Worm (Caenorhabditis elegans): ENCODE data around the gene hrg-9.

Gene hrg-9

DNA sequence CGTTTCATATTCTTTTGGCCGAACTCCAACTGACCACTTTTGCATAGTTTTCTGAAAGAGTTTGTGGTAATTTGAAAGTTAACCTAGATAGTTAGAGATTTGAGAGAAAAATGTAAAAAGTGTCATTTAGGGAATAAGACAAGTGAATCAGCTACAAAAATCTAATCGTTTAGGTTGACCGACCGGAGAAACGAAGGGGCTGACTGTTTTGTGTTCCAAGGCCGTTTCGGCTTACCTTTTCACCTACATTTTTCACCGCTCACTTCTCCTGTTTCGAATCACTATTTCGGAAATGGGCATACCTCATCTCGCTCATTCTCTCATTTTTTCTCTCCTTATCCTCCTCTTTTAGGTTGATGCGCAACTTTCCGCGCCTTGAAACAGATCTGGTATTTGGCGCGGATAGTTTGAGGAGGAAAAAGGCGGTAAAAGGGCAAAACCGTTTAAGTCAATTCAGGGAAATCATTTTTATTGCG lies 2.0 kb downstream of the hrg-9 start, which contains the start of gene mpst-7:
Gene mpst-7, minus strand, starts transcription at position 51 of the 476 bp plus-strand sequence.
- TF ChIP-seq M03D4.4 (tag; optimal IDR thresholded peaks at IDR 0.05) (no peak), ceh-39 (tag; optimal IDR thresholded peaks at IDR 0.05) (no peak), cnd-1 (tag; optimal IDR thresholded peaks at IDR 0.05) (no peak), lsy-2 (tag; optimal IDR thresholded peaks at IDR 0.05) (no peak), lin-13 (tag; optimal IDR thresholded peaks at IDR 0.05) (no peak), blmp-1 (tag; optimal IDR thresholded peaks at IDR 0.05) (no peak), hlh-1 (tag; optimal IDR thresholded peaks at IDR 0.05) (no peak), mep-1 (tag; optimal IDR thresholded peaks at IDR 0.05) (no peak), lin-32 (GFP tag; optimal IDR thresholded peaks at IDR 0.05) (no peak), unc-39 (tag; optimal IDR thresholded peaks at IDR 0.05) (no peak), ztf-11 (tag; optimal IDR thresholded peaks at IDR 0.05) (no peak), elt-1 (tag; optimal IDR thresholded peaks at IDR 0.05; ENCODE audit: borderline replicate concordance, insufficient read depth) (no peak), snpc-4 (tag; optimal IDR thresholded peaks at IDR 0.05) (no peak), mab-5 (tag; optimal IDR thresholded peaks at IDR 0.05) (no peak)

DNA sequence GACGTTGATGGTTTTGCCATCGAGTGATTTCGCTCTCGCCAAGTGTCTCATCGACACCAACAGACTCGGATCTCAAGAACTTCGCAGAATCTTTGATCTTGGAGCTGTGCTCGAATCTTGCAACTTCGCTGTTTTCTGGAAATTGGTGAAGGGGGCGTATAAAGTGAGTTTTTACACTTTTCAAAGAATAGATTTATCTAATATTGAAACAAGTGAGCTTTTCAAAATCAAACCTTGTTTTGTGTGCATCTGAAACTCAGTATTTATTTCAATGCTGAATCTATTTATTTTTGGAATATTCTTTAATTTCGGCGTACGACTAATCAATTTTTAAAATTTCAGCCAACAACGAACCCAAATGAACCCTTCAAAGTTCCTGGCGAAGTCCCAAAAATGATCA lies 8.9 kb downstream of the hrg-9 start:
- TF ChIP-seq ceh-83 (GFP tag; optimal IDR thresholded peaks at IDR 0.05) (no peak), sem-2 (GFP tag; optimal IDR thresholded peaks at IDR 0.05) (no peak), mab-5 (tag; optimal IDR thresholded peaks at IDR 0.05) (no peak), ceh-39 (tag; optimal IDR thresholded peaks at IDR 0.05) (no peak), ces-1 (GFP tag; optimal IDR thresholded peaks at IDR 0.05) (no peak), mls-2 (tag; optimal IDR thresholded peaks at IDR 0.05) (no peak), tbx-8 (GFP tag; optimal IDR thresholded peaks at IDR 0.05) (no peak), elt-3 (tag; optimal IDR thresholded peaks at IDR 0.05) (no peak), lsy-2 (tag; optimal IDR thresholded peaks at IDR 0.05) (no peak), flh-1 (GFP tag; optimal IDR thresholded peaks at IDR 0.05) (no peak), ztf-11 (tag; optimal IDR thresholded peaks at IDR 0.05) (no peak), bed-3 (GFP tag; optimal IDR thresholded peaks at IDR 0.05) (no peak), zip-8 (tag; optimal IDR thresholded peaks at IDR 0.05) (no peak), drap-1 (GFP tag; optimal IDR thresholded peaks at IDR 0.05) (no peak), snpc-4 (tag; optimal IDR thresholded peaks at IDR 0.05) (no peak), unc-120 (tag; optimal IDR thresholded peaks at IDR 0.05; ENCODE audit: poor library complexity, severe bottlenecking) (no peak), nhr-28 (tag; optimal IDR thresholded peaks at IDR 0.05) (no peak), elt-1 (tag; optimal IDR thresholded peaks at IDR 0.05; ENCODE audit: borderline replicate concordance, insufficient read depth) (no peak)

DNA sequence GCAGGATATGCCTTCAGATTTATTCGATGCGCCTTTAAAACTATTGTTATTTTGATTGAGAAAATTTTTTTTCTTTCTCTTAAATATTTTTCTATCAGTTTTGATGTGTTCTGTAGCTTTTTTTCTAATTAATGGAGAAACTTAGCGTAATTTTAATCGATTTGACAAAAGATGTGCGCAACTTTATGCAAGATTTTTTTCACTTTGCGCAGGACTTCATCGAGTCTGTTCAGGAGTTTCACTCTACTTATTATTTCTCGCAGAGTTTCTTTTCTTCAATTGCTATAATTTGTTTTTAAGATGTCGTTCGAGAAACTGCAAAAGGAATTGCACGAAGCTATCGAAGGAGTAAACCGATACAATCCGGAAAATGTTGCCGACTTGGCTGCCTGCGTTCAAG lies 9.4 kb downstream of the hrg-9 start, which contains the start of gene eif-3.K:
Gene eif-3.K, plus strand, starts transcription at position 301 of the 400 bp plus-strand sequence.
- no peak for TF ChIP-seq sem-2 (GFP tag; optimal IDR thresholded peaks at IDR 0.05)
- TF ChIP-seq nhr-76 (tag; optimal IDR thresholded peaks at IDR 0.05), result no peak
- no peak for TF ChIP-seq nhr-12 (tag; optimal IDR thresholded peaks at IDR 0.05)
- no peak for TF ChIP-seq pha-4 (tag; optimal IDR thresholded peaks at IDR 0.05)
- no peak for TF ChIP-seq unc-120 (tag; optimal IDR thresholded peaks at IDR 0.05; ENCODE audit: poor library complexity, severe bottlenecking)
- TF ChIP-seq elt-1 (tag; optimal IDR thresholded peaks at IDR 0.05; ENCODE audit: borderline replicate concordance, insufficient read depth), result no peak
- TF ChIP-seq zip-8 (tag; optimal IDR thresholded peaks at IDR 0.05), result no peak
- TF ChIP-seq mls-2 (tag; optimal IDR thresholded peaks at IDR 0.05), result no peak
- no peak for TF ChIP-seq flh-1 (GFP tag; optimal IDR thresholded peaks at IDR 0.05)
- TF ChIP-seq mab-5 (tag; optimal IDR thresholded peaks at IDR 0.05), result no peak
- TF ChIP-seq nhr-237 (tag; optimal IDR thresholded peaks at IDR 0.05), result no peak
- no peak for TF ChIP-seq sptf-1 (tag; optimal IDR thresholded peaks at IDR 0.05)
- TF ChIP-seq tbx-8 (GFP tag; optimal IDR thresholded peaks at IDR 0.05), result no peak
- no peak for TF ChIP-seq ztf-11 (tag; optimal IDR thresholded peaks at IDR 0.05)
- no peak for TF ChIP-seq blmp-1 (tag; optimal IDR thresholded peaks at IDR 0.05)
- TF ChIP-seq M03D4.4 (tag; optimal IDR thresholded peaks at IDR 0.05), result no peak
- no peak for TF ChIP-seq drap-1 (GFP tag; optimal IDR thresholded peaks at IDR 0.05)
- no peak for TF ChIP-seq ham-2 (GFP tag; optimal IDR thresholded peaks at IDR 0.05)
- TF ChIP-seq cnd-1 (tag; optimal IDR thresholded peaks at IDR 0.05), result no peak

DNA sequence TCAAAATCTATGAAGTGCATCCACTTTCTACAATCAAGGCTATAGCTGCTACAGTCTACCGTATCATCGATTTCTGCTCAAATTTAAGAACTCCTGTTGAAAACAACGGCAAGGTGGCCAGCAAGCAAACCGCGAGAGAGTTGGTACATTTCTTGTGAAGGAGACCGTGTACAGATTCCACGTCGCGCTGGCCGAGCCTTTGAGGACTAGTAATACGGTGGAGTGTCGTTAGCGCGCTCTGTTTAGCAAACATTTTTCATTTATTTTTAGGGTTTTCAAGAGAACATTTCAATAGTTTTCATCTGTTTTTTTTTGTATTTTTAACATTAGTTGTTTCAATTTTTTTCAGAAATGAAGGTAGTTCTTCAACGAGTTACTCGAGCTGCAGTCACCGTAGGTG lies 10.9 kb downstream of the hrg-9 start, which contains the start of gene pqn-68:
Gene pqn-68, plus strand, starts transcription at position 350 of the 400 bp plus-strand sequence.
- TF ChIP-seq lin-32 (GFP tag; optimal IDR thresholded peaks at IDR 0.05), result no peak
- TF ChIP-seq ces-1 (GFP tag; optimal IDR thresholded peaks at IDR 0.05), result no peak
- no peak for TF ChIP-seq sptf-1 (tag; optimal IDR thresholded peaks at IDR 0.05)
- no peak for TF ChIP-seq mls-2 (tag; optimal IDR thresholded peaks at IDR 0.05)
- TF ChIP-seq pha-4 (tag; optimal IDR thresholded peaks at IDR 0.05), result peak; percentile 8
- no peak for TF ChIP-seq cnd-1 (tag; optimal IDR thresholded peaks at IDR 0.05)

All from whole organism, mixed stage, embryonic.